Worm (Caenorhabditis elegans) whole organism, late embryonic: ENCODE results near the gene K02B2.6.

ENCODE experiments used
- C08G9.2 ChIP-seq: sonication (generic microtip); optimal IDR thresholded peaks from 2 replicates; lab custom pipeline; 2016; ENCODE audit warnings: mild to moderate bottlenecking, missing genetic modification characterization, moderate library complexity, missing compliant biosample characterization
- K02D7.2 ChIP-seq: sonication (generic microtip); optimal IDR thresholded peaks from 2 replicates; lab custom pipeline; 2017; ENCODE audit warnings: mild to moderate bottlenecking, missing genetic modification characterization, missing compliant biosample characterization
- T23F11.4 ChIP-seq: fragments of 200-800 bp; sonication (Bioruptor generic); optimal IDR thresholded peaks from 2 replicates; lab custom pipeline; 2018; ENCODE audit warnings: mild to moderate bottlenecking, missing genetic modification characterization, missing compliant biosample characterization
- Y22D7AL.16 ChIP-seq: sonication (generic microtip); optimal IDR thresholded peaks from 2 replicates; lab custom pipeline; 2016; ENCODE audit warnings: missing genetic modification characterization, missing compliant biosample characterization
- ama-1 ChIP-seq: fragments of 150-350 bp; optimal IDR thresholded peaks from 2 replicates; lab custom pipeline; 2014
- ceh-22 ChIP-seq: sonication (generic microtip); optimal IDR thresholded peaks from 2 replicates; lab custom pipeline; 2017; ENCODE audit warnings: missing biosample characterization, missing genetic modification characterization
- ceh-24 ChIP-seq: sonication (generic microtip); optimal IDR thresholded peaks from 2 replicates; lab custom pipeline; 2016; ENCODE audit warnings: mild to moderate bottlenecking, missing genetic modification characterization, missing compliant biosample characterization
- ceh-45 ChIP-seq: fragments of 200-800 bp; sonication (Bioruptor generic); IDR thresholded peaks from 2 replicates; pipeline ENCODE4 v1.3.6; 2022; ENCODE audit warnings: missing genetic modification reagents, missing genetic modification characterization, missing compliant biosample characterization
- ceh-48 ChIP-seq: sonication (generic microtip); optimal IDR thresholded peaks from 2 replicates; lab custom pipeline; 2016; ENCODE audit warnings: missing genetic modification characterization, inconsistent platforms, missing compliant biosample characterization
- ceh-6 ChIP-seq: fragments of 200-800 bp; sonication (Bioruptor generic); optimal IDR thresholded peaks from 2 replicates; lab custom pipeline; 2018; ENCODE audit warnings: mild to moderate bottlenecking, missing genetic modification characterization, missing compliant biosample characterization
- ceh-9 ChIP-seq: sonication (generic microtip); optimal IDR thresholded peaks from 2 replicates; lab custom pipeline; 2016; ENCODE audit warnings: mild to moderate bottlenecking, missing genetic modification characterization, inconsistent platforms, missing compliant biosample characterization
- che-1 ChIP-seq: sonication (generic microtip); optimal IDR thresholded peaks from 2 replicates; lab custom pipeline; 2016; ENCODE audit warnings: mild to moderate bottlenecking, missing genetic modification characterization, missing compliant biosample characterization
- dve-1 ChIP-seq: sonication (generic microtip); optimal IDR thresholded peaks from 2 replicates; lab custom pipeline; 2017; ENCODE audit warnings: antibody characterized with exemption, mild to moderate bottlenecking, missing genetic modification characterization, missing compliant biosample characterization
- ets-4 ChIP-seq: sonication (generic microtip); optimal IDR thresholded peaks from 2 replicates; lab custom pipeline; 2016; ENCODE audit warnings: missing genetic modification characterization, missing compliant biosample characterization
- eyg-1 ChIP-seq: sonication (generic microtip); optimal IDR thresholded peaks from 2 replicates; lab custom pipeline; 2016; ENCODE audit warnings: missing genotype, missing genetic modification characterization, missing compliant biosample characterization
- fax-1 ChIP-seq: sonication (generic microtip); optimal IDR thresholded peaks from 2 replicates; lab custom pipeline; 2016; ENCODE audit warnings: missing genotype, missing genetic modification characterization, missing compliant biosample characterization
- fkh-10 ChIP-seq: fragments of 150-350 bp; optimal IDR thresholded peaks from 2 replicates; lab custom pipeline; 2014; ENCODE audit warnings: missing biosample characterization, missing genetic modification reagents, missing genetic modification characterization
- fkh-6 ChIP-seq: sonication (generic microtip); optimal IDR thresholded peaks from 2 replicates; lab custom pipeline; 2016; ENCODE audit warnings: missing genetic modification characterization, missing compliant biosample characterization
- hlh-15 ChIP-seq: sonication (generic microtip); optimal IDR thresholded peaks from 2 replicates; lab custom pipeline; 2016; ENCODE audit warnings: missing genetic modification characterization, missing compliant biosample characterization
- hlh-30 ChIP-seq: sonication (generic microtip); optimal IDR thresholded peaks from 2 replicates; lab custom pipeline; 2017; ENCODE audit warnings: antibody characterized with exemption, missing genetic modification characterization, missing compliant biosample characterization; ENCODE audit not compliant: insufficient read depth
- hlh-8 ChIP-seq: sonication (generic microtip); optimal IDR thresholded peaks from 2 replicates; lab custom pipeline; 2016; ENCODE audit warnings: missing genotype, missing genetic modification characterization, missing compliant biosample characterization
- lim-6 ChIP-seq: sonication (generic microtip); optimal IDR thresholded peaks from 2 replicates; lab custom pipeline; 2016; ENCODE audit warnings: missing genetic modification characterization, missing compliant biosample characterization
- lin-11 ChIP-seq: fragments of 200-800 bp; sonication (Bioruptor generic); optimal IDR thresholded peaks from 2 replicates; lab custom pipeline; 2018; ENCODE audit warnings: mild to moderate bottlenecking, missing genetic modification characterization, missing compliant biosample characterization
- mec-3 ChIP-seq: sonication (generic microtip); optimal IDR thresholded peaks from 2 replicates; lab custom pipeline; 2016; ENCODE audit warnings: borderline replicate concordance, missing genetic modification characterization, missing compliant biosample characterization
- nfya-1 ChIP-seq: sonication (generic microtip); optimal IDR thresholded peaks from 2 replicates; lab custom pipeline; 2017; ENCODE audit warnings: missing genetic modification characterization, mild to moderate bottlenecking, missing compliant biosample characterization, antibody characterized with exemption, moderate library complexity
- nhr-232 ChIP-seq: sonication (generic microtip); optimal IDR thresholded peaks from 2 replicates; lab custom pipeline; 2016; ENCODE audit warnings: missing genetic modification characterization, missing compliant biosample characterization
- pat-9 ChIP-seq: fragments of 200-800 bp; sonication (Bioruptor generic); optimal IDR thresholded peaks from 2 replicates; lab custom pipeline; 2018; ENCODE audit warnings: mild to moderate bottlenecking, missing genetic modification characterization, moderate library complexity, missing compliant biosample characterization
- pha-2 ChIP-seq: sonication (generic microtip); optimal IDR thresholded peaks from 2 replicates; lab custom pipeline; 2017; ENCODE audit warnings: mild to moderate bottlenecking, missing genetic modification characterization, missing compliant biosample characterization
- pha-4 ChIP-seq: fragments of 150-350 bp; optimal IDR thresholded peaks from 2 replicates; lab custom pipeline; 2018; ENCODE audit warnings: missing biosample characterization, missing genetic modification reagents, missing genetic modification characterization
- pros-1 ChIP-seq: fragments of 150-350 bp; optimal IDR thresholded peaks from 2 replicates; lab custom pipeline; 2014; ENCODE audit warnings: missing biosample characterization, missing genetic modification reagents, missing genetic modification characterization
- ref-2 ChIP-seq: sonication (generic microtip); optimal IDR thresholded peaks from 2 replicates; lab custom pipeline; 2016; ENCODE audit warnings: missing genetic modification characterization, missing compliant biosample characterization
- rnt-1 ChIP-seq: sonication (generic microtip); optimal IDR thresholded peaks from 2 replicates; lab custom pipeline; 2016; ENCODE audit warnings: missing genetic modification characterization, missing compliant biosample characterization
- sdc-2 ChIP-seq: sonication (generic microtip); optimal IDR thresholded peaks from 2 replicates; lab custom pipeline; 2016; ENCODE audit warnings: missing genotype, missing genetic modification characterization, missing compliant biosample characterization
- sox-2 ChIP-seq: fragments of 200-800 bp; sonication (Bioruptor generic); IDR thresholded peaks from 2 replicates; pipeline ENCODE4 v1.3.6; 2022; ENCODE audit warnings: missing genetic modification reagents, missing genetic modification characterization, missing compliant biosample characterization
- tbx-2 ChIP-seq: sonication (generic microtip); optimal IDR thresholded peaks from 2 replicates; lab custom pipeline; 2016; ENCODE audit warnings: missing genetic modification characterization, missing compliant biosample characterization
- unc-3 ChIP-seq, 2 experiments: fragments of 200-800 bp in 1 of 2; sonication (Bioruptor generic) in 1 of 2; sonication (generic microtip) in 1 of 2; conservative IDR thresholded peaks in 1 of 2; optimal IDR thresholded peaks in 1 of 2; 2 replicates each; pipeline versions ENCODE4 v1.3.6 to Lab custom; 2016 to 2022; ENCODE audit warnings: missing compliant biosample characterization in 2 of 2, missing genetic modification characterization in 2 of 2, missing genetic modification reagents in 1 of 2
- unc-42 ChIP-seq: sonication (generic microtip); optimal IDR thresholded peaks from 2 replicates; lab custom pipeline; 2016; ENCODE audit warnings: missing genotype, missing genetic modification characterization, missing compliant biosample characterization
- zip-5 ChIP-seq: sonication (generic microtip); optimal IDR thresholded peaks from 2 replicates; lab custom pipeline; 2016; ENCODE audit warnings: missing genetic modification characterization, missing compliant biosample characterization

Gene K02B2.6

DNA sequence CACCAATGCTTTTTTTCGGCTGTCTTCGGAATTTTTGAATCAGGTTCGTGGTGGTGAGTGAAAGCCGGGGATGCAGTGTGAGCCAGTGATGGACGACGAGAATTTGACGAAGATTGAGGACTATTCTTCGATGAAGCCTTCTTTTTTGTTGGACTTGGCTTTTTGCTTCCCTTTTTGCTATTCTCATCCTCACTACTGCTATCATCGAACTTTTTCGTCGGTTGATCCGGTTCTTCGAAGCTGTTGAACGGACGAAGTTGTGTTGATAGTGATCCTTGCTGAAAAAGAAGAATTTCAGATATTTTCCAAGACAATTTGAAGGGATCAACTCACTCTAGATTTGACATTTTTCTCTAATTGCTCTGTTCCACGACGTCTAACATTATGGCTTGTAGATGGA is 17.9 kb downstream of the K02B2.6 start:
- no peak for TF ChIP-seq pat-9
- no peak for TF ChIP-seq pha-4
- TF ChIP-seq hlh-8 (tag; lab: Kevin White, UChicago) = no peak
- no peak for TF ChIP-seq fkh-6 (tag; lab: Kevin White, UChicago)
- no peak for TF ChIP-seq K02D7.2 (tag; lab: Kevin White, UChicago)
- TF ChIP-seq fax-1 (tag; lab: Kevin White, UChicago) = no peak

DNA sequence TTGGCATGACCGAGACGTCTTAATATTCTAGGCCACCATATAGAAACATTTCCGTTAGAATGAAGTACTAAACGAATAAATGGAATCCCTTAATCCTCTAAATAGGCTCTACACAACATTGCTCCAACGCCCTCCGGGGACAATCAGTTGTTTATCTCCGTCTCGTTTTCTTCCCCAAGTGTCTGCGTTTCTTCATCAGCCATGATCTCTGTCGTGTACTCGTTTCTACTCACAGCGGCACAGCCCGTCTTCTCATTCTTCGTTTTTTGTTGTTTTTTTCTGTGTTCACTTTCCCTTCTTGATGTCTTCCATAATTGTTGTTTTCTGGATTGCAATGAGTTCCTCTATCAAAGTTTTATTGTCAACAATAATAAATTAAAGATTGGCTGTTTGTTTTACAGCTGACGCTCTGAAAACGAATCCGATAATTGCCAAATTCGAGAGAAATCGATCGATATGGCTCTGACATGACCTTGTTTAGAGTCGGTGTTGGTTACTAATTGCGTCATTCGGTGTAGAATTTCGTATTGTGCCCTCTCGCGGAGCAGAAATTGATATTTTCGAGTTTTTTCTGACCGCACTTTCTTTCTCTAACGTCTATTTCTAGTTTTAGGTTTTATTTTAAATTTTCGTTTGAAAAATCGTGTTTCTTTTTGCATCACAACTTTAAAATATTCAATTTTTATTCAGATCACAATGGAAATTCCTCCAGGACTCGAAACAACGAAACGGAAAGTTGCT is 20.7 kb downstream of the K02B2.6 start, which contains the start of gene pfkb-1.2:
pfkb-1.2 (plus strand) TSS at position 691 of the 741 bp plus-strand sequence.
- TF ChIP-seq unc-42 (tag; lab: Kevin White, UChicago) = peak; percentile 1
- TF ChIP-seq ceh-45 (GFP tag; lab: Robert Waterston, UW) = no peak

DNA sequence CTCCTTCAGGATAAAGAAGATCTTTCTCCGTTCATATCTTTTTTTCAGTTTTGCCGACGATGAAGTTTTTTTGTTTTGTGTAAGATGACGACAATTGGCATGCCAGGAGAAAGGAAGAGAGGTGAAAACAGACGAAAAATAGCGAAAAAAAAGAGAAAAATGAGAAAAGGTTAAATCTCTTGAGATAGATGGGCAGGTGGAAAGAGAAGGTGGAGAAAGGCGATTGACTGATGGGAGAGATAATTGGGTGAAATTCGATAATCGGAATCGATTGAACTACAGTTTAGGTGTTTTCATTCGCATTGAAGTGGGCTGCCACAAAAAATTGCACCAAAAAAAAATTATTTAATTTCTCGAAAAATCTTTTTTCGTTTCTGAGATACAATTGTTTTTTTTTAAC is 21.5 kb downstream of the K02B2.6 start:
- TF ChIP-seq T23F11.4 = no peak
- no peak for TF ChIP-seq ref-2 (tag; lab: Kevin White, UChicago)
- no peak for TF ChIP-seq fax-1 (tag; lab: Kevin White, UChicago)
- no peak for TF ChIP-seq hlh-15 (tag; lab: Kevin White, UChicago)
- no peak for TF ChIP-seq ama-1
- no peak for TF ChIP-seq ceh-24 (tag; lab: Kevin White, UChicago)
- no peak for TF ChIP-seq C08G9.2 (tag; lab: Kevin White, UChicago)
- TF ChIP-seq nhr-232 = no peak
- TF ChIP-seq ceh-22 (tag; lab: Kevin White, UChicago) = no peak
- no peak for TF ChIP-seq sox-2
- TF ChIP-seq fkh-10 (GFP tag; lab: Kevin White, UChicago) = no peak
- TF ChIP-seq Y22D7AL.16 = no peak
- no peak for TF ChIP-seq lin-11 (tag; lab: Kevin White, UChicago)

DNA sequence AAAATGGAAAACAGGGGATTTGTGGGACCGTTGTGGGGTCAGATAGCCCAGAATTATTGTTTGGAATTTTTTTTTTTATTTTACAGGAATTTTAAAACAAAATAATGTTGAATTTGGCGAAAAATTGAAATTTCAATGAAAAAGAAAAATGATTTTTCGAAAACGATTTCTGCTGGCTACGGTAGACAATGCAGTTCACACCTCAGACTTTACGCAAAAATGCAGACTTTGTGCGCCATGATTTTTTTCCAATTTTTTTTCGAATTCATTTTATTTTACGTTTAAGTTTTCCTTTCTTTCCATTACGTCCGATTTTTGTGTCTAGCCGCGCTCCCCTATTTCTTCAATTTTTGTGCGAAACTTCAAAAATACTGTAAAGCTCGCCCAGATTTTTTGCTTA is 22.2 kb downstream of the K02B2.6 start:
- TF ChIP-seq tbx-2 (tag; lab: Kevin White, UChicago) (no peak), ceh-48 (no peak), C08G9.2 (tag; lab: Kevin White, UChicago) (no peak), ceh-9 (tag; lab: Kevin White, UChicago) (no peak), mec-3 (tag; lab: Kevin White, UChicago) (no peak)
- TF ChIP-seq, all 69 proteins: peak for 0

DNA sequence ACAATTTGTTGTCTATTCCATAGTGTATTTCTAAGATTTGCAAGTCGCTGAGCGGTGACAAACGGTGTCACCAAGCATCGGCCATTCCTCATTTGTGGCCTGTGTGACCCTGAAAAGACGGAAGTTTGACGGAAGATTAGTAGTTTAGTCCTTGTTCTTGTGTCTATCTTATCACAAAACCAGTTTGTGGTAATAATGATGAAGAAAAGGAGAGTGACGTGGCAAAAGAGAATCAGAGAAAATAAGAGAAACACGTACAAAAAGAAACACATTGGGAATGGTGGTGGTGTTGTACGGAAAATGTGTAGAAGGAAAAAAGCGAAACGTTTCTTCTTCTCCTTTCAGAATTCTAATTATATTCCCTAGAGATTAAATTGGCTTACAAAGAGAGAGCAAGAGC is 22.9 kb downstream of the K02B2.6 start, which contains the start of gene mcu-1:
mcu-1 (minus strand) TSS at position 109 of the 400 bp plus-strand sequence.
- no peak for TF ChIP-seq fax-1 (tag; lab: Kevin White, UChicago)
- TF ChIP-seq, all 69 proteins: peak for 0

DNA sequence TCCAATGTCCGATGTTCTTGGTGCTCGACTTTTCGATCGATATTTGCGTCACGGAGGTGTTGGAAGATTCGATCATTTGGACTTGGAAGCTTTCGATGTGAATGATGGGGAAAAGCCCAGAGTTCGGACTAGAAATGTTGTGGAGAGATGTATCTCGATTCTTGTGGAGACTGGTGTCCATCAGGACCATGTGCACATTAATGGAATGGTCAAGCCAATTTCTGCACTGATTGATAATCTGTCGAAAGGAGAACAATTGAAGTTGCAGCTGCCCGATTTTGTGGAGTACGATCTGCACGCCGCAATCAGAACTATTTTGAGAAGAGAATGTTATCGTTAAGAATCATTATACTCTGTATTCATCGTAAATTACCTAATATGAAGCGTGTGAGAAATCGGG is 25.0 kb downstream of the K02B2.6 start:
- no peak for TF ChIP-seq sdc-2 (tag; lab: Kevin White, UChicago)
- no peak for TF ChIP-seq dve-1 (tag; lab: Kevin White, UChicago)
- no peak for TF ChIP-seq che-1
- no peak for TF ChIP-seq zip-5
- no peak for TF ChIP-seq unc-3 (GFP tag; conservative IDR thresholded peaks at IDR 0.05; lab: Robert Waterston, UW)
- TF ChIP-seq unc-3 (tag; optimal IDR thresholded peaks at IDR 0.05; lab: Kevin White, UChicago) = no peak
- TF ChIP-seq nfya-1 (tag; lab: Kevin White, UChicago) = no peak
- TF ChIP-seq eyg-1 (tag; lab: Kevin White, UChicago) = no peak
- TF ChIP-seq ceh-22 (tag; lab: Kevin White, UChicago) = no peak
- no peak for TF ChIP-seq hlh-30 (tag; lab: Kevin White, UChicago)
- no peak for TF ChIP-seq lim-6 (tag; lab: Kevin White, UChicago)
- TF ChIP-seq pha-2 (tag; lab: Kevin White, UChicago) = no peak
- no peak for TF ChIP-seq ceh-6 (GFP tag; lab: Kevin White, UChicago)
- no peak for TF ChIP-seq tbx-2 (tag; lab: Kevin White, UChicago)
- no peak for TF ChIP-seq rnt-1 (tag; lab: Kevin White, UChicago)
- TF ChIP-seq mec-3 (tag; lab: Kevin White, UChicago) = no peak
- TF ChIP-seq pros-1 (tag; lab: Kevin White, UChicago) = no peak
- TF ChIP-seq ets-4 = no peak
